Fruit fly (Drosophila melanogaster): ENCODE measurements around the gene CG10748.
A peak's percentile ranks its signal among the peaks of the same experiment; 100 is the strongest.

- TF ChIP-seq gcm2 (GFP tag; optimal IDR thresholded peaks at IDR 0.05) (no peak), CG3995 (GFP tag; optimal IDR thresholded peaks at IDR 0.05) (peak; percentile 42), Hr39 (optimal IDR thresholded peaks at IDR 0.05) (no peak), CG7271 (tag; optimal IDR thresholded peaks at IDR 0.05) (no peak), slou (GFP tag; optimal IDR thresholded peaks at IDR 0.05) (peak; percentile 76), CG4328 (GFP tag; optimal IDR thresholded peaks at IDR 0.05) (peak; percentile 86), Lhr (GFP tag; optimal IDR thresholded peaks at IDR 0.05) (peak; percentile 15), bsh (GFP tag; optimal IDR thresholded peaks at IDR 0.05) (peak; percentile 66 to 78), Abd-B (GFP tag; optimal IDR thresholded peaks at IDR 0.05) (peak; percentile 83)
Observed at dm6 chr3L:13015823-13016465, 43.8 kb upstream of the CG10748 start, which contains the start of gene CG11267.

Data from whole organism, embryonic.